Fruit fly (Drosophila melanogaster): ENCODE measurements around the gene Doc3.

Doc3 gene

dm6 chr3L:9029183-9029789 is 24.3 kb downstream of the Doc3 start:
- TF ChIP-seq Ets65A (GFP tag) (peak; percentile 57), tll (GFP tag; optimal IDR thresholded peaks at IDR 0.05) (peak in 1 of 2 experiments; percentile 98), CG7271 (tag; optimal IDR thresholded peaks at IDR 0.05) (peak; percentile 87), CG15479 (GFP tag; optimal IDR thresholded peaks at IDR 0.05) (peak; percentile 55), zen (tag; optimal IDR thresholded peaks at IDR 0.05) (peak; percentile 99), CG6813 (GFP tag; optimal IDR thresholded peaks at IDR 0.05) (no peak), repo (GFP tag; optimal IDR thresholded peaks at IDR 0.05) (no peak), Med (GFP tag) (peak; percentile 48), CG9876 (GFP tag; optimal IDR thresholded peaks at IDR 0.05) (no peak), cad (GFP tag; optimal IDR thresholded peaks at IDR 0.05) (peak; percentile 99), twi (tag; optimal IDR thresholded peaks at IDR 0.05) (peak; percentile 42), Kr (GFP tag; optimal IDR thresholded peaks at IDR 0.05) (peak; percentile 50)

dm6 chr3L:9032871-9033270 is 27.9 kb downstream of the Doc3 start:
- TF ChIP-seq Xrp1 (GFP tag; IDR thresholded peaks at IDR 0.05), result peak; percentile 54; the same call in 1 of the 2 replicates
- peak; percentile 25 for TF ChIP-seq CG13424 (tag; optimal IDR thresholded peaks at IDR 0.05)
- TF ChIP-seq Sry-δ (GFP tag; optimal IDR thresholded peaks at IDR 0.05), result no peak
- no peak for TF ChIP-seq Antp (GFP tag; optimal IDR thresholded peaks at IDR 0.05)
- peak; percentile 87 for TF ChIP-seq Sry-β (GFP tag; optimal IDR thresholded peaks at IDR 0.05)
- no peak for TF ChIP-seq CG16815 (GFP tag; optimal IDR thresholded peaks at IDR 0.05)
- TF ChIP-seq CG10959 (GFP tag; IDR thresholded peaks at IDR 0.05), result 0 out of 2 replicates have a peak, but pooled peaks have one; percentile 8
- peak; percentile 42 for TF ChIP-seq nmo (GFP tag; optimal IDR thresholded peaks at IDR 0.05)
- TF ChIP-seq mirr (GFP tag; optimal IDR thresholded peaks at IDR 0.05), result no peak
- TF ChIP-seq CG10366 (GFP tag; IDR thresholded peaks at IDR 0.05), result no peak
- no peak for TF ChIP-seq rib (GFP tag; IDR thresholded peaks at IDR 0.05)
- TF ChIP-seq gro (GFP tag; optimal IDR thresholded peaks at IDR 0.05), result no peak
- 0 out of 2 replicates have a peak, but pooled peaks have one; percentile 15 for TF ChIP-seq vvl (GFP tag; IDR thresholded peaks at IDR 0.05)
- peak in 1 of 2 experiments; percentile 56 for TF ChIP-seq eve (GFP tag; optimal IDR thresholded peaks at IDR 0.05)
- TF ChIP-seq Bgb (GFP tag; IDR thresholded peaks at IDR 0.05; ENCODE audit: partially characterized antibody), result no peak
- TF ChIP-seq Ssrp (tag; optimal IDR thresholded peaks at IDR 0.05), result peak; percentile 33
- TF ChIP-seq Ptx1 (GFP tag; IDR thresholded peaks at IDR 0.05), result peak; percentile 31; the same call in 1 of the 2 replicates
- no peak for TF ChIP-seq Kr (GFP tag; optimal IDR thresholded peaks at IDR 0.05)
- TF ChIP-seq ro (GFP tag; IDR thresholded peaks at IDR 0.05), result no peak
- TF ChIP-seq CG6654 (GFP tag; optimal IDR thresholded peaks at IDR 0.05), result peak; percentile 0
- TF ChIP-seq Hr51 (GFP tag; optimal IDR thresholded peaks at IDR 0.05), result peak in 1 of 2 experiments; percentile 42
- TF ChIP-seq CG2678 (tag; optimal IDR thresholded peaks at IDR 0.05), result peak; percentile 35
- TF ChIP-seq CG2712 (tag; optimal IDR thresholded peaks at IDR 0.05), result peak; percentile 34
- TF ChIP-seq CG6854 (GFP tag; optimal IDR thresholded peaks at IDR 0.05), result no peak
- TF ChIP-seq CG10979 (tag; optimal IDR thresholded peaks at IDR 0.05), result peak; percentile 54
- no peak for TF ChIP-seq Hr3 (GFP tag; optimal IDR thresholded peaks at IDR 0.05)
- TF ChIP-seq sc (optimal IDR thresholded peaks at IDR 0.05), result no peak
- peak; percentile 34 for TF ChIP-seq sc (GFP tag; optimal IDR thresholded peaks at IDR 0.05)
- TF ChIP-seq sens (GFP tag), result peak; percentile 69
- TF ChIP-seq lola (GFP tag; optimal IDR thresholded peaks at IDR 0.05), result peak in 1 of 3 experiments; percentile 45
- peak; percentile 57 for TF ChIP-seq phol (tag; optimal IDR thresholded peaks at IDR 0.05)
- no peak for TF ChIP-seq Dp (GFP tag; optimal IDR thresholded peaks at IDR 0.05)
- TF ChIP-seq CG12391 (tag; optimal IDR thresholded peaks at IDR 0.05), result peak; percentile 38
- peak; percentile 19 for TF ChIP-seq CoRest (tag; optimal IDR thresholded peaks at IDR 0.05)
- no peak for TF ChIP-seq D (optimal IDR thresholded peaks at IDR 0.05)
- peak; percentile 40 for TF ChIP-seq D (GFP tag; optimal IDR thresholded peaks at IDR 0.05)
- TF ChIP-seq CG4328 (GFP tag; optimal IDR thresholded peaks at IDR 0.05), result no peak

All from whole organism, embryonic.